Worm (Caenorhabditis elegans): ENCODE results near the gene clec-49.

clec-49 gene

ce11 chrV:19752879-19753278 lies 1.9 kb upstream of the clec-49 start:
- no peak for TF ChIP-seq elt-1 (tag; optimal IDR thresholded peaks at IDR 0.05)
- TF ChIP-seq egl-27 (tag; optimal IDR thresholded peaks at IDR 0.05): no peak
- no peak for TF ChIP-seq mab-5 (tag; optimal IDR thresholded peaks at IDR 0.05)
- TF ChIP-seq ama-1 (optimal IDR thresholded peaks at IDR 0.05): no peak
- TF ChIP-seq fos-1 (tag; optimal IDR thresholded peaks at IDR 0.05): no peak
- no peak for TF ChIP-seq lsy-2 (tag; optimal IDR thresholded peaks at IDR 0.05)

DNA sequence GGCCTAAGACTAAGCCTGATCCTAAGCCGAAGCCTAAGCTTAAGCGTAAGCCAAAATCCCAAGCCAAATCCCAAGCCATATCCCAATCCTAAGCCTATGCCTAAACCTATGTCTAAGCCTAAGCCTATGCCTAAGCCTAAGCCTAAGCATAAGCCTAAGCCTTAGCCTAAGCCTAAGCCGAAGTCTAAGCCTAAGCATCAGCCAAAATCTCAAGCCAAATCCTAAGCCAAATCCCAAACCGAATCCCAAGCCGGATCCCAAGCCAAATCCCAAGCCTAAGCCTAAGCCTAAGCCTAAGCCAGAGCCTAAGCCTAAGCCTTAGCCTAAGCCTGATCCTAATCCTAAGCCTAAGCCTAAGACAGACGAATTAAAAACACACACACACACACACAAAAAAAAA lies 3.9 kb downstream of the clec-49 start:
- no peak for TF ChIP-seq alr-1 (tag; optimal IDR thresholded peaks at IDR 0.05)
- TF ChIP-seq snpc-4 (tag; optimal IDR thresholded peaks at IDR 0.05): no peak
- no peak for TF ChIP-seq fos-1 (tag; optimal IDR thresholded peaks at IDR 0.05)

ce11 chrV:19745852-19746251 lies 5.2 kb downstream of the clec-49 start, which contains the start of gene W04E12.5:
W04E12.5 (plus strand) TSS chrV:19746152.
- TF ChIP-seq ztf-11 (tag; optimal IDR thresholded peaks at IDR 0.05): no peak
- TF ChIP-seq sem-4 (tag; optimal IDR thresholded peaks at IDR 0.05): no peak

DNA sequence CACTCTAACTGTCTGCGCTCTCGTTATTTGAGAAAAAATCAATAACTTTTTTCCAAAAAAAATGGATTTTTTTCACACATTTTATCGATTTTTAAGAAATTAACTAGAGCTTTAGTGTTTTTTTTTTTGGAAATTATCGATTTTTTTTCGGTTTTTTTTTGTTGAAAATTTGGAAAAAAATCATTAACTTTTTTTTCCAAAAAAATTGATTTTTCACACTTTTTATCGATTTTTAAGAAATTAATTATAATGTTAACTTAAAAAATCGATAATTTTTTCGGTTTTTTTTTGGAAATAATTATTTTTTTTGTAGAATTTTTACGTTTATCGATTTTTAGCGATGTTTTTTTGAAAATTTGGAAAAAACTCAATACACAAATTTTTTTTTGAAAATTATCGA lies 6.8 kb downstream of the clec-49 start:
- no peak for TF ChIP-seq lin-13 (GFP tag; optimal IDR thresholded peaks at IDR 0.05)

- TF ChIP-seq mdl-1 (tag; optimal IDR thresholded peaks at IDR 0.05): no peak
- TF ChIP-seq ceh-16 (tag; optimal IDR thresholded peaks at IDR 0.05): no peak
- TF ChIP-seq R02D3.7 (tag; optimal IDR thresholded peaks at IDR 0.05): no peak
- TF ChIP-seq peb-1 (tag; optimal IDR thresholded peaks at IDR 0.05): no peak
- no peak for TF ChIP-seq sma-9 (GFP tag; optimal IDR thresholded peaks at IDR 0.05)
- no peak for TF ChIP-seq sma-9 (tag; optimal IDR thresholded peaks at IDR 0.05)
- no peak for TF ChIP-seq blmp-1 (tag; optimal IDR thresholded peaks at IDR 0.05; ENCODE audit: insufficient read depth)
- TF ChIP-seq lin-13 (GFP tag; optimal IDR thresholded peaks at IDR 0.05): no peak
- TF ChIP-seq nhr-77 (tag; optimal IDR thresholded peaks at IDR 0.05): no peak
- TF ChIP-seq F13H6.1 (tag; optimal IDR thresholded peaks at IDR 0.05): no peak
- TF ChIP-seq dmd-4 (tag; optimal IDR thresholded peaks at IDR 0.05): no peak
- TF ChIP-seq ztf-4 (tag; optimal IDR thresholded peaks at IDR 0.05): no peak
- TF ChIP-seq sem-4 (tag; optimal IDR thresholded peaks at IDR 0.05): no peak
- TF ChIP-seq C34F6.9 (tag; optimal IDR thresholded peaks at IDR 0.05): no peak
- TF ChIP-seq nhr-25 (tag; optimal IDR thresholded peaks at IDR 0.05): no peak
Measured at ce11 chrV:19743794-19744193, 7.2 kb downstream of the clec-49 start.

DNA sequence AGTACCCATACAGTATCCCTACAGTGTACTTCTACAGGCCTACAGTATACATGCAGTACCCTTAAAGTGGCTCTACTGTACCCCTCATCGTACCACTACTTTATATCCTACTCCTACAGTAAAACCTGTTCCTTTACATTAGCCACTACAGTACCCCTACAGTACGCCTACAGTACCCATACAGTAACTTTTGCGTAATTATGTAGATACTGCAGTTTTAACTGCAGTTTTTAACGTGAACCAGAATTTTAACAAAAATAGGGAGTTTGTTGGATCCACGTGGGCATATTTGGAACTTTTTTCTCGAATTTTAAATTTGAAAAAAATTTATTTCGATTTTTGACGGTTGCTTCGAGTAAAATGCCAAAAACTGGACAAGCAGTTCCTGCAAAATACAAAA lies 7.7 kb downstream of the clec-49 start, which contains the start of gene W04E12.4:
W04E12.4 (plus strand) TSS at position 301 of the 400 bp plus-strand sequence.
- TF ChIP-seq peb-1 (tag; optimal IDR thresholded peaks at IDR 0.05) (no peak), sma-9 (GFP tag; optimal IDR thresholded peaks at IDR 0.05) (no peak), sma-9 (tag; optimal IDR thresholded peaks at IDR 0.05) (no peak), sma-3 (GFP tag; optimal IDR thresholded peaks at IDR 0.05) (no peak), sem-4 (tag; optimal IDR thresholded peaks at IDR 0.05) (no peak), ceh-16 (tag; optimal IDR thresholded peaks at IDR 0.05) (no peak), gmeb-1 (tag; optimal IDR thresholded peaks at IDR 0.05) (no peak), lin-11 (tag; optimal IDR thresholded peaks at IDR 0.05) (no peak), nhr-21 (tag; optimal IDR thresholded peaks at IDR 0.05) (no peak), ztf-1 (GFP tag; conservative IDR thresholded peaks at IDR 0.05) (no peak)

DNA sequence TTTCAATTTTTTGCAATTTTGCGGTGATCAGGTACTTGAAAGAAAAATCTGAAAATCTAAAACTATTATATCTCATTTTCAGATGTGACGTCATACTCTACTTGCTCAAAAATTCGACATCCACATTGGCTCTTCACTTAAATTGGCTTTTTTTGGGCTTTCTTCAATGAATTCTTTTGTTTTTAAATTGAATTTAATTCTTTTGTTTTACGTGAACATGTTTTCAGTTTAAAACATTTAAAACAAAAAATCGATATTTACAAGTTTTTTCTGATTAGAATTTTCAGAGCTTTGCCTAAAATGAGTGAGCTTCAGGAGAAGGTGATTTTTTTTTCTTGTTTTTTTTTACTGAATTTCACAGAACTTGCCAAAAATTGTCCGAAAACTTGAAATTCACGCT lies 9.4 kb downstream of the clec-49 start, which contains the start of gene W04E12.3:
W04E12.3 (plus strand) TSS at position 301 of the 400 bp plus-strand sequence.
- no peak for TF ChIP-seq sma-3 (GFP tag; optimal IDR thresholded peaks at IDR 0.05)
- TF ChIP-seq mdl-1 (tag; optimal IDR thresholded peaks at IDR 0.05): no peak
- TF ChIP-seq ZK546.5 (tag; optimal IDR thresholded peaks at IDR 0.05): no peak
- no peak for TF ChIP-seq nhr-11 (tag; optimal IDR thresholded peaks at IDR 0.05)
- TF ChIP-seq nhr-237 (tag; optimal IDR thresholded peaks at IDR 0.05): no peak
- TF ChIP-seq peb-1 (tag; optimal IDR thresholded peaks at IDR 0.05): no peak
- no peak for TF ChIP-seq unc-55 (GFP tag; optimal IDR thresholded peaks at IDR 0.05)
- no peak for TF ChIP-seq aly-2 (tag; optimal IDR thresholded peaks at IDR 0.05)
- no peak for TF ChIP-seq ztf-1 (GFP tag; conservative IDR thresholded peaks at IDR 0.05)
- TF ChIP-seq lin-13 (GFP tag; optimal IDR thresholded peaks at IDR 0.05): no peak
- TF ChIP-seq lin-39 (tag; optimal IDR thresholded peaks at IDR 0.05): no peak
- TF ChIP-seq lsy-2 (tag; optimal IDR thresholded peaks at IDR 0.05): no peak
- TF ChIP-seq nhr-77 (tag; optimal IDR thresholded peaks at IDR 0.05): no peak
- no peak for TF ChIP-seq egl-27 (tag; optimal IDR thresholded peaks at IDR 0.05)
- TF ChIP-seq C34F6.9 (tag; optimal IDR thresholded peaks at IDR 0.05): no peak
- TF ChIP-seq lin-11 (tag; optimal IDR thresholded peaks at IDR 0.05): no peak
- TF ChIP-seq fos-1 (tag; optimal IDR thresholded peaks at IDR 0.05): no peak
- TF ChIP-seq nhr-23 (tag; optimal IDR thresholded peaks at IDR 0.05): no peak
- no peak for TF ChIP-seq gmeb-1 (tag; optimal IDR thresholded peaks at IDR 0.05)
- no peak for TF ChIP-seq nhr-21 (tag; optimal IDR thresholded peaks at IDR 0.05)

All from whole organism, L2 larva.